ENCODE assay signal across 2 worm cellular contexts in genomic region chrII:3843305-3843704, ce11.
A peak's percentile ranks its signal among the peaks of the same experiment; 100 is the strongest.
TF ChIP-seq lines count a peak whose summit lies in the region.

C17A2.7 (minus strand) TSS chrII:3843405.
C17A2.3 (plus strand) TSS chrII:3843609.

TF ChIP-seq in whole organism, L4 larva, 104 proteins besides CTCF, POLR2A, EP300 and RAD21:
- peak; percentile 78 for TF ChIP-seq aha-1 (tag; lab: Kevin White, UChicago)
- TF ChIP-seq skn-1 (tag; optimal IDR thresholded peaks at IDR 0.05; lab: Kevin White, UChicago) = no peak
- TF ChIP-seq php-3 (GFP tag; IDR thresholded peaks at IDR 0.05; lab: Robert Waterston, UW) = no peak
- no peak for TF ChIP-seq daf-12 (tag; optimal IDR thresholded peaks at IDR 0.05; lab: Kevin White, UChicago)
- TF ChIP-seq dmd-9 (GFP tag; IDR thresholded peaks at IDR 0.05; lab: Robert Waterston, UW) = no peak

TF ChIP-seq in whole organism, mixed stage, embryonic, 35 proteins besides CTCF, POLR2A, EP300 and RAD21:
- no peak for TF ChIP-seq sptf-1 (tag; optimal IDR thresholded peaks at IDR 0.05; lab: Kevin White, UChicago)
- TF ChIP-seq blmp-1 (tag; optimal IDR thresholded peaks at IDR 0.05; lab: Kevin White, UChicago) = no peak
- TF ChIP-seq ceh-43 (GFP tag; optimal IDR thresholded peaks at IDR 0.05; lab: Kevin White, UChicago) = no peak
- peak; percentile 36 for TF ChIP-seq elt-1 (tag; optimal IDR thresholded peaks at IDR 0.05; lab: Kevin White, UChicago; ENCODE audit: borderline replicate concordance, insufficient read depth)
